Worm (Caenorhabditis elegans) whole organism, L4 larva: Measurements from ENCODE around the gene srt-6.

Source experiments
- D1046.2 ChIP-seq: fragments of 200-800 bp; sonication (Bioruptor generic); IDR thresholded peaks from 2 replicates; pipeline ENCODE4 v1.3.6; 2022; ENCODE audit warnings: missing genetic modification characterization, missing compliant biosample characterization
- F44E2.7 ChIP-seq: fragments of 200-800 bp; sonication (Bioruptor generic); IDR thresholded peaks from 2 replicates; pipeline ENCODE4 v2.1.2; 2022; ENCODE audit warnings: missing genetic modification characterization, missing compliant biosample characterization
- T20F7.1 ChIP-seq: fragments of 200-800 bp; sonication (Bioruptor generic); optimal IDR thresholded peaks from 2 replicates; lab custom pipeline; 2018; ENCODE audit warnings: mild to moderate bottlenecking, missing genetic modification characterization, missing compliant biosample characterization
- T26A8.4 ChIP-seq: fragments of 200-800 bp; sonication (Bioruptor generic); IDR thresholded peaks from 2 replicates; pipeline ENCODE4 v1.3.6; 2022; ENCODE audit warnings: missing genetic modification characterization, missing compliant biosample characterization
- Y105C5A.15 ChIP-seq: fragments of 200-800 bp; sonication (Bioruptor generic); IDR thresholded peaks from 2 replicates; pipeline ENCODE4 v1.3.6; 2022; ENCODE audit warnings: missing genetic modification characterization, missing compliant biosample characterization
- Y48G9A.11 ChIP-seq: fragments of 200-800 bp; sonication (Bioruptor generic); IDR thresholded peaks from 2 replicates; pipeline ENCODE4 v1.3.6; 2022; ENCODE audit warnings: missing genetic modification reagents, missing genetic modification characterization, missing compliant biosample characterization
- Y5F2A.4 ChIP-seq: fragments of 200-800 bp; sonication (Bioruptor generic); optimal IDR thresholded peaks from 2 replicates; lab custom pipeline; 2018; ENCODE audit warnings: mild to moderate bottlenecking, missing genetic modification characterization, missing compliant biosample characterization
- Y75B8A.6 ChIP-seq: fragments of 200-800 bp; sonication (Bioruptor generic); IDR thresholded peaks from 2 replicates; pipeline ENCODE4 v1.3.6; 2022; ENCODE audit warnings: missing genetic modification reagents, missing genetic modification characterization, missing compliant biosample characterization
- aha-1 ChIP-seq: fragments of 150-350 bp; peaks from one replicate; lab custom pipeline; 2014; ENCODE audit warnings: missing biosample characterization, missing genetic modification characterization
- aly-2 ChIP-seq: sonication (generic microtip); optimal IDR thresholded peaks from 2 replicates; lab custom pipeline; 2018; ENCODE audit warnings: missing biosample characterization, missing genetic modification characterization
- ceh-20 ChIP-seq: fragments of 200-800 bp; sonication (Bioruptor generic); IDR thresholded peaks from 2 replicates; pipeline ENCODE4 v1.3.6; 2022; ENCODE audit warnings: missing genetic modification reagents, missing genetic modification characterization, missing compliant biosample characterization
- ceh-28 ChIP-seq: fragments of 150-350 bp; optimal IDR thresholded peaks from 2 replicates; lab custom pipeline; 2014; ENCODE audit warnings: missing biosample characterization, missing genetic modification reagents, missing genetic modification characterization
- ceh-62 ChIP-seq: sonication (generic microtip); optimal IDR thresholded peaks from 2 replicates; lab custom pipeline; 2017; ENCODE audit warnings: missing biosample characterization, missing genetic modification characterization
- ceh-82 ChIP-seq: sonication (generic microtip); optimal IDR thresholded peaks from 2 replicates; lab custom pipeline; 2017; ENCODE audit warnings: missing biosample characterization, missing genetic modification characterization
- cey-2 ChIP-seq: sonication (generic microtip); optimal IDR thresholded peaks from 3 replicates; lab custom pipeline; 2017; ENCODE audit warnings: missing genetic modification characterization, mild to moderate bottlenecking, missing compliant biosample characterization, antibody characterized with exemption, borderline replicate concordance; ENCODE audit not compliant: insufficient read depth
- daf-12 ChIP-seq: fragments of 150-350 bp; optimal IDR thresholded peaks from 2 replicates; lab custom pipeline; 2014; ENCODE audit warnings: missing biosample characterization, missing genetic modification reagents, missing genetic modification characterization
- dpl-1 ChIP-seq: fragments of 150-350 bp; optimal IDR thresholded peaks from 2 replicates; lab custom pipeline; 2014; ENCODE audit warnings: missing biosample characterization, missing genetic modification reagents, missing genetic modification characterization
- fos-1 ChIP-seq: fragments of 150-350 bp; optimal IDR thresholded peaks from 2 replicates; lab custom pipeline; 2014; ENCODE audit warnings: missing biosample characterization, missing genetic modification characterization
- gei-8 ChIP-seq: fragments of 200-800 bp; sonication (Bioruptor generic); optimal IDR thresholded peaks from 2 replicates; lab custom pipeline; 2018; ENCODE audit warnings: mild to moderate bottlenecking, missing genetic modification characterization, missing compliant biosample characterization
- hlh-11 ChIP-seq: fragments of 200-800 bp; sonication (Bioruptor generic); optimal IDR thresholded peaks from 2 replicates; lab custom pipeline; 2018; ENCODE audit warnings: mild to moderate bottlenecking, missing genetic modification characterization, missing compliant biosample characterization
- hlh-30 ChIP-seq: sonication (generic microtip); optimal IDR thresholded peaks from 2 replicates; lab custom pipeline; 2017; ENCODE audit warnings: antibody characterized with exemption, mild to moderate bottlenecking, missing genetic modification characterization, missing compliant biosample characterization; ENCODE audit not compliant: insufficient read depth
- hmg-1.1 ChIP-seq: fragments of 200-800 bp; sonication (Bioruptor generic); IDR thresholded peaks from 2 replicates; pipeline ENCODE4 v1.3.6; 2022; ENCODE audit warnings: missing genetic modification reagents, missing genetic modification characterization, missing compliant biosample characterization
- lin-29 ChIP-seq: fragments of 200-800 bp; sonication (Bioruptor generic); IDR thresholded peaks from 2 replicates; pipeline ENCODE4 v1.3.6; 2022; ENCODE audit warnings: missing genetic modification reagents, missing genetic modification characterization, missing compliant biosample characterization
- madf-5 ChIP-seq, 2 experiments: fragments of 200-800 bp; sonication (Bioruptor generic); IDR thresholded peaks; 2 replicates each; pipeline ENCODE4 v1.3.6; 2022; ENCODE audit warnings: missing compliant biosample characterization in 2 of 2, missing genetic modification characterization in 2 of 2
- madf-9 ChIP-seq: fragments of 200-800 bp; sonication (Bioruptor generic); conservative IDR thresholded peaks from 2 replicates; pipeline ENCODE4 v1.3.6; 2022; ENCODE audit warnings: missing genetic modification reagents, missing genetic modification characterization, missing compliant biosample characterization
- mdt-29 ChIP-seq: fragments of 200-800 bp; sonication (Bioruptor generic); IDR thresholded peaks from 2 replicates; pipeline ENCODE4 v1.3.6; 2022; ENCODE audit warnings: missing genetic modification reagents, missing genetic modification characterization, missing compliant biosample characterization
- mep-1 ChIP-seq: fragments of 150-350 bp; sonication (generic microtip); optimal IDR thresholded peaks from 3 replicates; lab custom pipeline; 2014; ENCODE audit warnings: missing biosample characterization, missing genetic modification characterization
- nhr-10 ChIP-seq: fragments of 150-350 bp; optimal IDR thresholded peaks from 2 replicates; lab custom pipeline; 2014; ENCODE audit warnings: missing biosample characterization, missing genetic modification characterization
- nhr-11 ChIP-seq: fragments of 150-350 bp; optimal IDR thresholded peaks from 2 replicates; lab custom pipeline; 2014; ENCODE audit warnings: missing biosample characterization, missing genetic modification characterization
- nhr-111 ChIP-seq: fragments of 200-800 bp; sonication (Bioruptor generic); optimal IDR thresholded peaks from 2 replicates; lab custom pipeline; 2018; ENCODE audit warnings: mild to moderate bottlenecking, missing genetic modification characterization, missing compliant biosample characterization
- nhr-28 ChIP-seq: fragments of 150-350 bp; optimal IDR thresholded peaks from 2 replicates; lab custom pipeline; 2014; ENCODE audit warnings: missing biosample characterization, missing genetic modification characterization
- nhr-41 ChIP-seq: fragments of 200-800 bp; sonication (Bioruptor generic); IDR thresholded peaks from 2 replicates; pipeline ENCODE4 v1.3.6; 2022; ENCODE audit warnings: missing genetic modification reagents, missing genetic modification characterization, missing compliant biosample characterization
- nhr-48 ChIP-seq: sonication (generic microtip); optimal IDR thresholded peaks from 2 replicates; lab custom pipeline; 2016; ENCODE audit warnings: mild to moderate bottlenecking, missing genetic modification characterization, missing compliant biosample characterization
- nhr-6 ChIP-seq: fragments of 150-350 bp; optimal IDR thresholded peaks from 2 replicates; lab custom pipeline; 2014; ENCODE audit warnings: missing biosample characterization, missing genetic modification characterization
- nhr-76 ChIP-seq: fragments of 150-350 bp; optimal IDR thresholded peaks from 2 replicates; lab custom pipeline; 2014; ENCODE audit warnings: missing biosample characterization, missing genetic modification characterization
- rbr-2 ChIP-seq: sonication (generic microtip); optimal IDR thresholded peaks from 2 replicates; lab custom pipeline; 2016; ENCODE audit warnings: missing genotype, missing genetic modification characterization, missing compliant biosample characterization
- saeg-2 ChIP-seq: fragments of 200-800 bp; sonication (Bioruptor generic); IDR thresholded peaks from 2 replicates; pipeline ENCODE4 v1.3.6; 2022; ENCODE audit warnings: missing genetic modification reagents, missing genetic modification characterization, missing compliant biosample characterization
- sdz-12 ChIP-seq: fragments of 200-800 bp; sonication (Bioruptor generic); optimal IDR thresholded peaks from 2 replicates; lab custom pipeline; 2018; ENCODE audit warnings: mild to moderate bottlenecking, missing genetic modification characterization, missing compliant biosample characterization
- skn-1 ChIP-seq: fragments of 150-350 bp; optimal IDR thresholded peaks from 2 replicates; lab custom pipeline; 2014; ENCODE audit warnings: missing biosample characterization, missing genetic modification characterization
- snpc-1.2 ChIP-seq: fragments of 200-800 bp; sonication (Bioruptor generic); IDR thresholded peaks from 2 replicates; pipeline ENCODE4 v1.3.6; 2022; ENCODE audit warnings: missing genetic modification reagents, missing genetic modification characterization, missing compliant biosample characterization
- snpc-4 ChIP-seq: fragments of 150-350 bp; optimal IDR thresholded peaks from 2 replicates; lab custom pipeline; 2014; ENCODE audit warnings: missing biosample characterization, missing genetic modification characterization
- spr-3 ChIP-seq: fragments of 200-800 bp; sonication (Bioruptor generic); optimal IDR thresholded peaks from 2 replicates; lab custom pipeline; 2018; ENCODE audit warnings: mild to moderate bottlenecking, missing genetic modification characterization, missing compliant biosample characterization
- unc-130 ChIP-seq: sonication (generic microtip); optimal IDR thresholded peaks from 2 replicates; lab custom pipeline; 2016; ENCODE audit warnings: missing genetic modification reagents, missing genetic modification characterization, missing compliant biosample characterization
- unc-62 ChIP-seq, 3 experiments: fragments of 150-350 bp in 1 of 3; sonication (generic microtip); optimal IDR thresholded peaks in 2 of 3; peaks in 1 of 3; 1 replicate in 1 of 3; 2 replicates in 2 of 3; lab custom pipeline; 2014 to 2017; ENCODE audit warnings: missing biosample characterization in 3 of 3, missing genetic modification characterization in 3 of 3, missing genetic modification reagents in 3 of 3, missing genotype in 1 of 3
- vab-7 ChIP-seq: fragments of 200-800 bp; sonication (Bioruptor generic); IDR thresholded peaks from 2 replicates; pipeline ENCODE4 v1.3.6; 2022; ENCODE audit warnings: missing genetic modification reagents, missing genetic modification characterization, missing compliant biosample characterization
- zfp-2 ChIP-seq: sonication (generic microtip); optimal IDR thresholded peaks from 2 replicates; lab custom pipeline; 2016; ENCODE audit warnings: mild to moderate bottlenecking, missing genetic modification characterization, missing compliant biosample characterization
- zfp-3 ChIP-seq: fragments of 200-800 bp; sonication (Bioruptor generic); conservative IDR thresholded peaks from 2 replicates; pipeline ENCODE4 v1.3.6; 2022; ENCODE audit warnings: missing genetic modification reagents, missing genetic modification characterization, missing compliant biosample characterization
- ztf-11 ChIP-seq: fragments of 150-350 bp; optimal IDR thresholded peaks from 2 replicates; lab custom pipeline; 2014; ENCODE audit warnings: missing biosample characterization, missing genetic modification characterization

Gene srt-6

ce11 chrV:7434805-7435363, 26.3 kb upstream of the srt-6 start (continued):
- no peak for TF ChIP-seq ztf-11
- TF ChIP-seq zfp-3 = 0 out of 2 replicates have a peak, but pooled peaks have one; percentile 28
- TF ChIP-seq nhr-76 (tag; lab: Kevin White, UChicago) = no peak
- no peak for TF ChIP-seq daf-12
- TF ChIP-seq Y48G9A.11 (GFP tag; lab: Robert Waterston, UW) = no peak
- peak; percentile 50; the same call in 1 of the 2 replicates for TF ChIP-seq ceh-20 (GFP tag; lab: Robert Waterston, UW)
- TF ChIP-seq vab-7 (GFP tag; lab: Robert Waterston, UW) = no peak
- TF ChIP-seq snpc-4 (tag; lab: Kevin White, UChicago) = no peak
- no peak for TF ChIP-seq skn-1
- peak in 1 of 2 experiments; percentile 78 for TF ChIP-seq unc-62 (GFP tag; optimal IDR thresholded peaks at IDR 0.05 in 1 of 2; lab: Kevin White, UChicago)
- TF ChIP-seq unc-62 (tag; optimal IDR thresholded peaks at IDR 0.05; lab: Kevin White, UChicago) = no peak
- TF ChIP-seq D1046.2 (GFP tag; lab: Robert Waterston, UW) = no peak
- no peak for TF ChIP-seq ceh-82 (tag; lab: Kevin White, UChicago)
- no peak for TF ChIP-seq ceh-28 (tag; lab: Kevin White, UChicago)
- no peak for TF ChIP-seq snpc-1.2 (GFP tag; lab: Robert Waterston, UW)
- no peak for TF ChIP-seq nhr-41
- TF ChIP-seq saeg-2 = no peak
- TF ChIP-seq nhr-6 = peak; percentile 28
- no peak for TF ChIP-seq madf-5 (GFP tag; IDR thresholded peaks at IDR 0.05; lab: Robert Waterston, UW)
- no peak for TF ChIP-seq Y105C5A.15 (GFP tag; lab: Robert Waterston, UW)
- no peak for TF ChIP-seq nhr-10

DNA sequence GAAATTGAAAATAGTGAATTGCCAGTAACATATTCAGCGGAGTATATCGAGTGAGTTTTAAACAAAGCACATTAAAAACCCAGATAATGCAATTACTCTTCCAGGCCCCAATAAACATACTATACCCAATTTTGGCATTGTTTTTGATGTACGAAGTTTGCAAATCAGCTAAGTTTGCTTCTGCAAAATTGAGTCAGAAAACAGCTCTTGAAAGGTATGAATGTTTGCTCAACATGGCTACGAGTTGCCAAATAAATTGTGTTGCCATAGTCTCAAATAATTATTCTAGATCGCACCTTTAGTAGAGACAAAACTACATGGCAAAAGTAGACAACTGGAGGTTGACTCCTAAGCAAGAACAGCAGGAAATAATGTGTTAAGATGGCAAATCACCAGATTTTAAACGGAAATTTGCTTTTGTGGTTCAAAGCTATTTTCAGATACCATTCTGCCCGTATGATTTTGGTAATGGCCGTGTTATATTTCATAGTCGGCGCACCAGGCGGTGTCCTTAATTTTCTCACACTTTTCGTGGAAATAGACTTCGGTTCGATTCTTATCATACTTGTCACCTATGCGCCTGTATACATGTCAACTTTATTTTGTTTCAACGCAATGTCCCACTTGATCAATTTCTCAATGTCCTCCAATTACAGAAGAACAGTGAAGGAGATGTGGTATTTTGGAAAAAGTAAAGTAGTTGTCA, 24.0 kb upstream of the srt-6 start:
- TF ChIP-seq hlh-11 = peak; percentile 63
- no peak for TF ChIP-seq cey-2
- TF ChIP-seq hmg-1.1 = no peak
- TF ChIP-seq Y5F2A.4 (GFP tag; lab: Kevin White, UChicago) = peak; percentile 29
- no peak for TF ChIP-seq hlh-30 (tag; lab: Kevin White, UChicago)
- no peak; the same call in none of the 2 replicates for TF ChIP-seq nhr-41
- peak; percentile 90 for TF ChIP-seq zfp-3
- TF ChIP-seq dpl-1 (GFP tag; lab: Kevin White, UChicago) = no peak
- no peak for TF ChIP-seq nhr-11 (tag; lab: Kevin White, UChicago)
- peak; percentile 39 for TF ChIP-seq spr-3 (GFP tag; lab: Kevin White, UChicago)
- no peak for TF ChIP-seq ceh-82 (tag; lab: Kevin White, UChicago)
- no peak for TF ChIP-seq nhr-28 (tag; lab: Kevin White, UChicago)
- 0 out of 2 replicates have a peak, but pooled peaks have one; percentile 6 for TF ChIP-seq mdt-29 (GFP tag; lab: Robert Waterston, UW)
- peak; percentile 32 for TF ChIP-seq nhr-48 (tag; lab: Kevin White, UChicago)
- no peak for TF ChIP-seq rbr-2 (tag; lab: Kevin White, UChicago)
- TF ChIP-seq aly-2 (tag; lab: Kevin White, UChicago) = no peak
- TF ChIP-seq snpc-4 (tag; lab: Kevin White, UChicago) = no peak
- no peak for TF ChIP-seq F44E2.7 (GFP tag; lab: Robert Waterston, UW)
- TF ChIP-seq unc-130 (GFP tag; lab: Kevin White, UChicago) = no peak
- no peak for TF ChIP-seq gei-8 (GFP tag; lab: Kevin White, UChicago)
- peak; percentile 87 for TF ChIP-seq sdz-12 (GFP tag; lab: Kevin White, UChicago)
- no peak for TF ChIP-seq lin-29
- TF ChIP-seq nhr-111 (GFP tag; lab: Kevin White, UChicago) = no peak
- 0 out of 2 replicates have a peak, but pooled peaks have one; percentile 27 for TF ChIP-seq Y75B8A.6 (GFP tag; lab: Robert Waterston, UW)
- TF ChIP-seq ceh-28 (tag; lab: Kevin White, UChicago) = no peak
- TF ChIP-seq madf-9 (GFP tag; lab: Robert Waterston, UW) = no peak
- TF ChIP-seq fos-1 (tag; lab: Kevin White, UChicago) = no peak
- TF ChIP-seq T20F7.1 (GFP tag; lab: Kevin White, UChicago) = peak; percentile 22
- no peak for TF ChIP-seq ceh-62 (tag; lab: Kevin White, UChicago)
- peak; percentile 61; the same call in 1 of the 2 replicates for TF ChIP-seq T26A8.4 (GFP tag; lab: Robert Waterston, UW)
- peak; percentile 90 for TF ChIP-seq aha-1
- TF ChIP-seq mep-1 (tag; lab: Kevin White, UChicago) = peak; percentile 50
- TF ChIP-seq zfp-2 (tag; lab: Kevin White, UChicago) = no peak
- TF ChIP-seq Y48G9A.11 (GFP tag; lab: Robert Waterston, UW) = peak; percentile 38; the same call in 1 of the 2 replicates
